Fruit fly (Drosophila melanogaster): ENCODE data around the gene CG4592.

The CG4592 gene

dm6 chr2L:9947738-9948519 lies 26.5 kb downstream of the CG4592 start (continued):
- TF ChIP-seq disco-r (GFP tag; optimal IDR thresholded peaks at IDR 0.05) = no peak
- TF ChIP-seq seq (GFP tag; IDR thresholded peaks at IDR 0.05) = no peak
- peak; percentile 19; the same call in 1 of the 2 replicates for TF ChIP-seq amos (GFP tag; IDR thresholded peaks at IDR 0.05; ENCODE audit: partially characterized antibody)
- no peak for TF ChIP-seq mld (GFP tag; IDR thresholded peaks at IDR 0.05; ENCODE audit: partially characterized antibody)
- no peak for TF ChIP-seq Antp (GFP tag; optimal IDR thresholded peaks at IDR 0.05)
- TF ChIP-seq MBD-R2 (GFP tag; IDR thresholded peaks at IDR 0.05) = peak; percentile 15; the same call in 1 of the 2 replicates
- no peak for TF ChIP-seq ATbp (GFP tag; optimal IDR thresholded peaks at IDR 0.05)
- no peak for TF ChIP-seq z (GFP tag; IDR thresholded peaks at IDR 0.05)
- no peak for TF ChIP-seq CG11093 (GFP tag; IDR thresholded peaks at IDR 0.05)
- TF ChIP-seq CG18262 (tag; optimal IDR thresholded peaks at IDR 0.05) = peak; percentile 6
- TF ChIP-seq mam (GFP tag; optimal IDR thresholded peaks at IDR 0.05) = no peak
- no peak for TF ChIP-seq CG14050 (GFP tag; IDR thresholded peaks at IDR 0.05)
- no peak for TF ChIP-seq wdn (GFP tag; IDR thresholded peaks at IDR 0.05)
- TF ChIP-seq CG2120 (GFP tag; optimal IDR thresholded peaks at IDR 0.05) = no peak
- TF ChIP-seq NC2α (GFP tag; optimal IDR thresholded peaks at IDR 0.05) = no peak
- TF ChIP-seq CG32772 (GFP tag; IDR thresholded peaks at IDR 0.05) = no peak
- TF ChIP-seq Dp (GFP tag; optimal IDR thresholded peaks at IDR 0.05) = no peak
- TF ChIP-seq CG15479 (GFP tag; optimal IDR thresholded peaks at IDR 0.05) = no peak
- TF ChIP-seq Hsf (GFP tag; optimal IDR thresholded peaks at IDR 0.05) = no peak
- peak; percentile 60 for TF ChIP-seq row (GFP tag; IDR thresholded peaks at IDR 0.05)
- no peak for TF ChIP-seq Hmx (GFP tag; optimal IDR thresholded peaks at IDR 0.05)
- TF ChIP-seq Jarid2 (GFP tag; optimal IDR thresholded peaks at IDR 0.05) = no peak
- no peak for TF ChIP-seq bigmax (GFP tag; optimal IDR thresholded peaks at IDR 0.05)
- TF ChIP-seq H15 (GFP tag; IDR thresholded peaks at IDR 0.05) = no peak
- peak; percentile 53 for TF ChIP-seq Hey (tag; optimal IDR thresholded peaks at IDR 0.05)
- TF ChIP-seq CG10543 (GFP tag; optimal IDR thresholded peaks at IDR 0.05) = peak; percentile 27
- TF ChIP-seq pb (GFP tag; optimal IDR thresholded peaks at IDR 0.05) = no peak
- TF ChIP-seq cato (GFP tag; optimal IDR thresholded peaks at IDR 0.05; ENCODE audit: borderline replicate concordance) = no peak
- TF ChIP-seq CG9817 (tag; optimal IDR thresholded peaks at IDR 0.05) = no peak
- TF ChIP-seq hkb (optimal IDR thresholded peaks at IDR 0.05) = no peak
- TF ChIP-seq hkb (GFP tag; IDR thresholded peaks at IDR 0.05) = no peak
- TF ChIP-seq CG34224 (GFP tag; IDR thresholded peaks at IDR 0.05; ENCODE audit: partially characterized antibody) = no peak
- TF ChIP-seq CG4328 (GFP tag; optimal IDR thresholded peaks at IDR 0.05) = no peak
- no peak for TF ChIP-seq D19A (tag; optimal IDR thresholded peaks at IDR 0.05)
- TF ChIP-seq Atf6 (GFP tag; IDR thresholded peaks at IDR 0.05) = 0 out of 2 replicates have a peak, but pooled peaks have one; percentile 35
- no peak for TF ChIP-seq CG11398 (GFP tag; optimal IDR thresholded peaks at IDR 0.05)
- TF ChIP-seq CG33557 (GFP tag; optimal IDR thresholded peaks at IDR 0.05) = no peak
- TF ChIP-seq slou (GFP tag; optimal IDR thresholded peaks at IDR 0.05) = no peak
- TF ChIP-seq run (tag; optimal IDR thresholded peaks at IDR 0.05) = no peak
- TF ChIP-seq Ssrp (tag; optimal IDR thresholded peaks at IDR 0.05) = no peak
- no peak for TF ChIP-seq CHES-1-like (GFP tag; optimal IDR thresholded peaks at IDR 0.05)
- TF ChIP-seq CG3838 (GFP tag; optimal IDR thresholded peaks at IDR 0.05) = no peak
- TF ChIP-seq CG13775 (GFP tag; optimal IDR thresholded peaks at IDR 0.05) = no peak
- no peak for TF ChIP-seq sc (optimal IDR thresholded peaks at IDR 0.05)
- TF ChIP-seq sc (GFP tag; optimal IDR thresholded peaks at IDR 0.05) = no peak
- no peak for TF ChIP-seq onecut (GFP tag; IDR thresholded peaks at IDR 0.05)
- TF ChIP-seq CG8281 (tag; optimal IDR thresholded peaks at IDR 0.05) = no peak
- no peak for TF ChIP-seq pzg (GFP tag; optimal IDR thresholded peaks at IDR 0.05)
- no peak for TF ChIP-seq fru (optimal IDR thresholded peaks at IDR 0.05)
- TF ChIP-seq CG3065 (GFP tag; optimal IDR thresholded peaks at IDR 0.05) = no peak
- TF ChIP-seq Sry-δ (GFP tag; optimal IDR thresholded peaks at IDR 0.05) = no peak
